Worm (Caenorhabditis elegans) whole organism, L1 larva: ENCODE results near the gene T01D1.8.

Experiments
- C16A3.4 ChIP-seq: fragments of 150-350 bp; optimal IDR thresholded peaks from 2 replicates; lab custom pipeline; 2014; ENCODE audit warnings: missing biosample characterization, missing genetic modification characterization
- C34B4.2 ChIP-seq: sonication (generic microtip); optimal IDR thresholded peaks from 2 replicates; lab custom pipeline; 2017; ENCODE audit warnings: mild to moderate bottlenecking, missing genetic modification characterization, missing compliant biosample characterization
- F16B12.6 ChIP-seq: fragments of 150-350 bp; optimal IDR thresholded peaks from 2 replicates; lab custom pipeline; 2014; ENCODE audit warnings: missing biosample characterization, missing genetic modification characterization
- Y116A8C.19 ChIP-seq: sonication (generic microtip); optimal IDR thresholded peaks from 2 replicates; lab custom pipeline; 2016; ENCODE audit warnings: missing compliant biosample characterization, missing genetic modification characterization, borderline replicate concordance
- ama-1 ChIP-seq: fragments of 150-350 bp; optimal IDR thresholded peaks from 2 replicates; lab custom pipeline; 2014
- blmp-1 ChIP-seq: fragments of 150-350 bp; optimal IDR thresholded peaks from 2 replicates; lab custom pipeline; 2014; ENCODE audit warnings: missing biosample characterization, missing genetic modification characterization
- ceh-8 ChIP-seq: fragments of 200-800 bp; sonication (Bioruptor generic); optimal IDR thresholded peaks from 2 replicates; lab custom pipeline; 2018; ENCODE audit warnings: mild to moderate bottlenecking, missing genetic modification characterization, moderate library complexity, missing compliant biosample characterization
- efl-1 ChIP-seq, 4 experiments: fragments of 150-350 bp; optimal IDR thresholded peaks in 3 of 4; peaks in 1 of 4; 1 replicate in 1 of 4; 2 replicates in 3 of 4; lab custom pipeline; 2014; ENCODE audit warnings: missing biosample characterization in 2 of 4, missing genetic modification characterization in 2 of 4, missing genetic modification reagents in 2 of 4
- egl-27 ChIP-seq, 2 experiments: fragments of 150-350 bp in 1 of 2; sonication (generic microtip); optimal IDR thresholded peaks; 3 replicates each; lab custom pipeline; 2017 to 2018; ENCODE audit warnings: missing biosample characterization in 2 of 2, missing genetic modification characterization in 2 of 2, missing genetic modification reagents in 2 of 2
- fkh-4 ChIP-seq: sonication (generic microtip); optimal IDR thresholded peaks from 2 replicates; lab custom pipeline; 2016; ENCODE audit warnings: missing compliant biosample characterization, missing genetic modification characterization, borderline replicate concordance
- fkh-8 ChIP-seq: sonication (generic microtip); optimal IDR thresholded peaks from 2 replicates; lab custom pipeline; 2016; ENCODE audit warnings: mild to moderate bottlenecking, missing genetic modification characterization, missing compliant biosample characterization
- hlh-17 ChIP-seq: fragments of 200-800 bp; sonication (Bioruptor generic); optimal IDR thresholded peaks from 2 replicates; lab custom pipeline; 2018; ENCODE audit warnings: missing genetic modification characterization, mild to moderate bottlenecking, missing compliant biosample characterization, moderate library complexity, borderline replicate concordance
- hpl-2 ChIP-seq: fragments of 150-350 bp; optimal IDR thresholded peaks from 2 replicates; lab custom pipeline; 2014; ENCODE audit warnings: missing biosample characterization, missing genetic modification reagents, missing genetic modification characterization
- isw-1 ChIP-seq: fragments of 200-800 bp; sonication (Bioruptor generic); IDR thresholded peaks from 2 replicates; pipeline ENCODE4 v1.3.6; 2022; ENCODE audit warnings: missing genetic modification characterization, missing compliant biosample characterization
- jun-1 ChIP-seq: fragments of 150-350 bp; optimal IDR thresholded peaks from 2 replicates; lab custom pipeline; 2014; ENCODE audit warnings: missing biosample characterization, missing genetic modification reagents, missing genetic modification characterization
- lin-14 ChIP-seq: fragments of 200-800 bp; sonication (Bioruptor generic); optimal IDR thresholded peaks from 2 replicates; lab custom pipeline; 2018; ENCODE audit warnings: mild to moderate bottlenecking, missing genetic modification characterization, moderate library complexity, missing compliant biosample characterization
- lir-3 ChIP-seq: sonication (generic microtip); optimal IDR thresholded peaks from 2 replicates; lab custom pipeline; 2016; ENCODE audit warnings: mild to moderate bottlenecking, missing genetic modification characterization, moderate library complexity, missing compliant biosample characterization; ENCODE audit not compliant: poor library complexity
- nhr-20 ChIP-seq: sonication (generic microtip); optimal IDR thresholded peaks from 2 replicates; lab custom pipeline; 2016; ENCODE audit warnings: mild to moderate bottlenecking, missing genetic modification characterization, missing compliant biosample characterization
- nhr-47 ChIP-seq: sonication (generic microtip); optimal IDR thresholded peaks from 2 replicates; lab custom pipeline; 2016; ENCODE audit warnings: mild to moderate bottlenecking, missing genetic modification characterization, moderate library complexity, missing compliant biosample characterization
- nhr-76 ChIP-seq: sonication (generic microtip); optimal IDR thresholded peaks from 2 replicates; lab custom pipeline; 2017; ENCODE audit warnings: missing biosample characterization, missing genetic modification characterization
- nhr-85 ChIP-seq: sonication (generic microtip); peaks from one replicate; lab custom pipeline; 2016; ENCODE audit warnings: missing genetic modification characterization, inconsistent platforms, missing compliant biosample characterization
- pax-3 ChIP-seq: fragments of 200-800 bp; sonication (Bioruptor generic); optimal IDR thresholded peaks from 2 replicates; lab custom pipeline; 2018; ENCODE audit warnings: mild to moderate bottlenecking, missing genetic modification characterization, moderate library complexity, missing compliant biosample characterization
- rnt-1 ChIP-seq: sonication (generic microtip); optimal IDR thresholded peaks from 2 replicates; lab custom pipeline; 2016; ENCODE audit warnings: mild to moderate bottlenecking, missing genetic modification characterization, moderate library complexity, missing compliant biosample characterization
- sptf-1 ChIP-seq: fragments of 150-350 bp; optimal IDR thresholded peaks from 2 replicates; lab custom pipeline; 2014; ENCODE audit warnings: missing biosample characterization, missing genetic modification characterization
- swsn-7 ChIP-seq: sonication (generic microtip); optimal IDR thresholded peaks from 2 replicates; lab custom pipeline; 2016; ENCODE audit warnings: missing genetic modification characterization, missing compliant biosample characterization
- tbx-2 ChIP-seq: sonication (generic microtip); optimal IDR thresholded peaks from 2 replicates; lab custom pipeline; 2016; ENCODE audit warnings: missing genetic modification characterization, missing compliant biosample characterization
- unc-30 ChIP-seq: sonication (generic microtip); optimal IDR thresholded peaks from 2 replicates; lab custom pipeline; 2017; ENCODE audit warnings: missing biosample characterization, missing genetic modification characterization
- unc-86 ChIP-seq: sonication (generic microtip); optimal IDR thresholded peaks from 2 replicates; lab custom pipeline; 2016; ENCODE audit warnings: missing genetic modification characterization, missing compliant biosample characterization
- unc-98 ChIP-seq: fragments of 200-800 bp; sonication (Bioruptor generic); IDR thresholded peaks from 2 replicates; pipeline ENCODE4 v1.3.6; 2022; ENCODE audit warnings: missing genetic modification characterization, missing compliant biosample characterization
- vab-15 ChIP-seq: sonication (generic microtip); optimal IDR thresholded peaks from 2 replicates; lab custom pipeline; 2017; ENCODE audit warnings: missing genotype, mild to moderate bottlenecking, missing genetic modification characterization, missing compliant biosample characterization
- zip-4 ChIP-seq: fragments of 200-800 bp; sonication (Bioruptor generic); optimal IDR thresholded peaks from 2 replicates; lab custom pipeline; 2018; ENCODE audit warnings: mild to moderate bottlenecking, missing genetic modification characterization, moderate library complexity, missing compliant biosample characterization
- ztf-4 ChIP-seq: fragments of 150-350 bp; optimal IDR thresholded peaks from 2 replicates; lab custom pipeline; 2014; ENCODE audit warnings: missing biosample characterization, missing genetic modification characterization

Gene T01D1.8

ce11 chrII:178146-178545, 8.4 kb upstream of the T01D1.8 start:
- TF ChIP-seq fkh-8 (tag; lab: Kevin White, UChicago) (no peak), jun-1 (no peak), ztf-4 (tag; lab: Kevin White, UChicago) (no peak), C16A3.4 (tag; lab: Kevin White, UChicago) (no peak), isw-1 (GFP tag; lab: Robert Waterston, UW) (no peak), efl-1 (optimal IDR thresholded peaks at IDR 0.05; lab: Kevin White, UChicago) (no peak), efl-1 (GFP tag; optimal IDR thresholded peaks at IDR 0.05 in 1 of 2; lab: Kevin White, UChicago) (peak in 1 of 2 experiments; percentile 54), Y116A8C.19 (tag; lab: Kevin White, UChicago) (no peak), blmp-1 (tag; lab: Kevin White, UChicago) (peak; percentile 80), pax-3 (tag; lab: Kevin White, UChicago) (no peak)

- TF ChIP-seq egl-27 (tag; optimal IDR thresholded peaks at IDR 0.05; lab: Kevin White, UChicago) (no peak), Y116A8C.19 (tag; lab: Kevin White, UChicago) (no peak), zip-4 (GFP tag; lab: Kevin White, UChicago) (no peak), lin-14 (GFP tag; lab: Kevin White, UChicago) (no peak), tbx-2 (no peak), ceh-8 (GFP tag; lab: Kevin White, UChicago) (no peak), hlh-17 (GFP tag; lab: Kevin White, UChicago) (no peak), fkh-4 (no peak), nhr-85 (tag; lab: Kevin White, UChicago) (no peak)
- TF ChIP-seq, all 84 proteins: peak for 0
Observed at ce11 chrII:178993-179392, 7.5 kb upstream of the T01D1.8 start, which contains the start of gene T01D1.4. Gene T01D1.4 (minus strand): TSS chrII:179093.

- TF ChIP-seq efl-1 (optimal IDR thresholded peaks at IDR 0.05; lab: Kevin White, UChicago) = no peak
- peak in 1 of 2 experiments; percentile 6 for TF ChIP-seq efl-1 (GFP tag; optimal IDR thresholded peaks at IDR 0.05 in 1 of 2; lab: Kevin White, UChicago)
- TF ChIP-seq lir-3 (tag; lab: Kevin White, UChicago) = no peak
Observed at ce11 chrII:188967-189366, 2.4 kb downstream of the T01D1.8 start, which contains the start of gene T01D1.5. Gene T01D1.5 (minus strand): TSS chrII:189067.

- TF ChIP-seq swsn-7 (no peak), nhr-85 (tag; lab: Kevin White, UChicago) (no peak), ama-1 (lab: Kevin White, UChicago) (no peak), unc-98 (GFP tag; lab: Robert Waterston, UW) (no peak)
Observed at ce11 chrII:192584-192983, 6.0 kb downstream of the T01D1.8 start.

- TF ChIP-seq nhr-47 (tag; lab: Kevin White, UChicago) (no peak), hlh-17 (GFP tag; lab: Kevin White, UChicago) (no peak), rnt-1 (tag; lab: Kevin White, UChicago) (no peak), tbx-2 (no peak), C34B4.2 (no peak), unc-98 (GFP tag; lab: Robert Waterston, UW) (no peak), hpl-2 (GFP tag; lab: Kevin White, UChicago) (no peak), jun-1 (no peak), unc-86 (tag; lab: Kevin White, UChicago) (no peak), vab-15 (tag; lab: Kevin White, UChicago) (no peak), unc-30 (tag; lab: Kevin White, UChicago) (no peak), nhr-20 (tag; lab: Kevin White, UChicago) (no peak), nhr-76 (tag; lab: Kevin White, UChicago) (no peak), F16B12.6 (no peak), swsn-7 (no peak), sptf-1 (tag; lab: Kevin White, UChicago) (no peak)
- TF ChIP-seq, all 84 proteins: peak for 0
Observed at ce11 chrII:194458-194857, 7.9 kb downstream of the T01D1.8 start, which contains the start of gene abu-11. Gene abu-11 (minus strand): TSS chrII:194558.
